Fruit fly (Drosophila melanogaster): ENCODE results near the gene Tak1.

Gene Tak1

DNA sequence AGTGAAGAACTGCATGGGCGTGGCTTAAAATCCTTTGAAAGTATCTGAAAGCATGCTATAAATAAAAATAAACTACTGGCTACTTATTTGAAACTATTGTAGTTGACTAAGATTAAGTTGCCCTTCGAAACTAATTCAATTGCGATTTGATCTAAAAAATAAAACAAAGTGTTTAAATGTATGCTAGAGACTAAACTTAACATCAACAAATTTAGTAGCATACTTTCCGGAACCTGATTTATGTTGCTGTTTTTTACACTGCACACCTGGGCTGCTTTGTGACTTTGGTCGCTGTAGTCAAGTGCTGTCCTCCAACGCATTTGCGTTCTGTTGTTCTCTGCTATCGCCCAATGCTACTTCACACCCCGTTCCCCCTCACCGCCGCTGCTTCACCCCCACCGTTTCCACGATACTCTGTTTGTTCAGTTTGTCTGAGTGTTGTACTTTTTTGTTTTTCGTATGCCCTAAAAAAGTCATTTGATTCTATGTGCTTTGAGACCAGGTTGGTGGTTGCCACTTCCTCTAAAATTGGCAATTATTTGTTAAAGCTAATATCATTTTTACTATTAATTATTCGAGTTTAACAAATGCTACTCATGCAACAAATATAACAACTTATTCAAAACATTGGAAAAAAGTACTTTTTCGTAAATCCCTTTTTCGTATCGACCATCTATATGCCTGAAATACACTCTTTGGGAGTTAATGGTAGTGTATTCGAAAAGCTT is 21.8 kb downstream of the Tak1 start (continued):
- peak; percentile 46 for TF ChIP-seq CG7839 (tag; optimal IDR thresholded peaks at IDR 0.05)
- TF ChIP-seq eyg (GFP tag; optimal IDR thresholded peaks at IDR 0.05), result no peak
- TF ChIP-seq D19B (GFP tag; optimal IDR thresholded peaks at IDR 0.05), result peak; percentile 19
- no peak for TF ChIP-seq CG30431 (GFP tag; optimal IDR thresholded peaks at IDR 0.05)
- TF ChIP-seq Asciz (GFP tag; optimal IDR thresholded peaks at IDR 0.05), result peak; percentile 32
- TF ChIP-seq CG12299 (tag; optimal IDR thresholded peaks at IDR 0.05), result peak; percentile 22
- TF ChIP-seq CG31365 (tag; optimal IDR thresholded peaks at IDR 0.05), result no peak
- peak; percentile 1 for TF ChIP-seq CG6683 (GFP tag; optimal IDR thresholded peaks at IDR 0.05)
- peak; percentile 50 for TF ChIP-seq CG3281 (GFP tag; optimal IDR thresholded peaks at IDR 0.05)
- peak; percentile 26; the same call in 1 of the 2 replicates for TF ChIP-seq ttk (GFP tag; IDR thresholded peaks at IDR 0.05)
- TF ChIP-seq NK7.1 (GFP tag; optimal IDR thresholded peaks at IDR 0.05), result no peak
- peak; percentile 20 for TF ChIP-seq CG5180 (GFP tag; optimal IDR thresholded peaks at IDR 0.05)
- TF ChIP-seq CG10979 (tag; optimal IDR thresholded peaks at IDR 0.05), result peak; percentile 42
- TF ChIP-seq twi (tag; optimal IDR thresholded peaks at IDR 0.05), result no peak
- TF ChIP-seq Ravus (GFP tag; IDR thresholded peaks at IDR 0.05), result no peak
- TF ChIP-seq ro (GFP tag; IDR thresholded peaks at IDR 0.05), result 0 out of 2 replicates have a peak, but pooled peaks have one; percentile 18
- no peak for TF ChIP-seq run (tag; optimal IDR thresholded peaks at IDR 0.05)
- peak; percentile 34 for TF ChIP-seq unpg (GFP tag; optimal IDR thresholded peaks at IDR 0.05)
- peak; percentile 36 for TF ChIP-seq lbe (GFP tag; optimal IDR thresholded peaks at IDR 0.05)
- TF ChIP-seq Meics (GFP tag; optimal IDR thresholded peaks at IDR 0.05), result peak; percentile 58
- TF ChIP-seq CG17385 (GFP tag; optimal IDR thresholded peaks at IDR 0.05), result peak; percentile 44
- TF ChIP-seq Dip3 (GFP tag; optimal IDR thresholded peaks at IDR 0.05), result no peak
- TF ChIP-seq CG4617 (GFP tag; optimal IDR thresholded peaks at IDR 0.05; ENCODE audit: borderline replicate concordance), result no peak
- TF ChIP-seq sob (GFP tag; IDR thresholded peaks at IDR 0.05), result peak; percentile 22; the same call in 1 of the 2 replicates
- TF ChIP-seq CG13894 (tag; optimal IDR thresholded peaks at IDR 0.05), result peak; percentile 1
- TF ChIP-seq ERR (GFP tag; optimal IDR thresholded peaks at IDR 0.05), result no peak
- TF ChIP-seq NC2β (GFP tag; optimal IDR thresholded peaks at IDR 0.05), result no peak
- TF ChIP-seq seq (GFP tag; IDR thresholded peaks at IDR 0.05), result no peak
- no peak for TF ChIP-seq pan (optimal IDR thresholded peaks at IDR 0.05)
- TF ChIP-seq pan (GFP tag; optimal IDR thresholded peaks at IDR 0.05 in 1 of 2, IDR thresholded peaks at IDR 0.05 in 1 of 2), result peak in 1 of 2 experiments; percentile 26
- TF ChIP-seq Ada2b (GFP tag; IDR thresholded peaks at IDR 0.05), result no peak

DNA sequence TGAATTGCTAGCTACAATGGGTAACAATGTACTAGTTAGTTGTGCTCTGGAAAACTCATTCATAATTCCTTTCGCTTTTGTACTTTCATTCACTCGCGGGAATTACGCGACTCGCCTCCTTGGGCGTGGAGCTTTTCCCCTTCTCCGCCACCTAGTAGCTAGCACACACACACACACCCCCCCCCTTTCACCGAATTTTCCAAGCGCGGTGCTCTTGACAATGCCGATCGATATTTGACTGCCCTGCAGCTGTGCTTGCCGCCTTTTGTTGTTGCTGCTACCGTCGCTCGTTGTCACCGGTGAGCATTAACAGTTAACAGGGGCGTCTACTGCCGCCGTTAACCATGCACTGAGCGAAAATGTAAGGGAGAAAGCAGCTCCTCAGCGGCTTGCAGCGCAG is 22.5 kb downstream of the Tak1 start:
- TF ChIP-seq CG1529 (GFP tag; optimal IDR thresholded peaks at IDR 0.05), result no peak
- TF ChIP-seq scrt (GFP tag; optimal IDR thresholded peaks at IDR 0.05), result no peak
- peak; percentile 61; the same call in 1 of the 2 replicates for TF ChIP-seq crol (GFP tag; IDR thresholded peaks at IDR 0.05)
- no peak for TF ChIP-seq vvl (GFP tag; IDR thresholded peaks at IDR 0.05)
- no peak for TF ChIP-seq fd3F (GFP tag; optimal IDR thresholded peaks at IDR 0.05)
- no peak for TF ChIP-seq CG11723 (GFP tag; optimal IDR thresholded peaks at IDR 0.05)
- no peak for TF ChIP-seq bowl (GFP tag; IDR thresholded peaks at IDR 0.05)
- TF ChIP-seq ERR (GFP tag; optimal IDR thresholded peaks at IDR 0.05), result no peak
- TF ChIP-seq Rx (GFP tag; IDR thresholded peaks at IDR 0.05), result no peak
- no peak for TF ChIP-seq CG3163 (GFP tag; optimal IDR thresholded peaks at IDR 0.05)
- no peak for TF ChIP-seq CG6654 (GFP tag; optimal IDR thresholded peaks at IDR 0.05)
- TF ChIP-seq lilli (GFP tag; optimal IDR thresholded peaks at IDR 0.05), result no peak
- TF ChIP-seq ind (GFP tag; optimal IDR thresholded peaks at IDR 0.05), result no peak
- TF ChIP-seq bsh (GFP tag; optimal IDR thresholded peaks at IDR 0.05), result no peak
- 0 out of 2 replicates have a peak, but pooled peaks have one; percentile 10 for TF ChIP-seq CG14014 (GFP tag; IDR thresholded peaks at IDR 0.05)
- no peak for TF ChIP-seq fd102C (GFP tag; optimal IDR thresholded peaks at IDR 0.05)
- no peak for TF ChIP-seq D (optimal IDR thresholded peaks at IDR 0.05)
- TF ChIP-seq D (GFP tag; optimal IDR thresholded peaks at IDR 0.05), result no peak
- TF ChIP-seq CG12299 (tag; optimal IDR thresholded peaks at IDR 0.05), result no peak
- 0 out of 2 replicates have a peak, but pooled peaks have one; percentile 6 for TF ChIP-seq CG32772 (GFP tag; IDR thresholded peaks at IDR 0.05)
- no peak for TF ChIP-seq B-H1 (GFP tag; IDR thresholded peaks at IDR 0.05)
- no peak for TF ChIP-seq Chrac-16 (GFP tag; optimal IDR thresholded peaks at IDR 0.05)
